Worm (Caenorhabditis elegans): Measurements from ENCODE around the gene T04A11.1.

DNA sequence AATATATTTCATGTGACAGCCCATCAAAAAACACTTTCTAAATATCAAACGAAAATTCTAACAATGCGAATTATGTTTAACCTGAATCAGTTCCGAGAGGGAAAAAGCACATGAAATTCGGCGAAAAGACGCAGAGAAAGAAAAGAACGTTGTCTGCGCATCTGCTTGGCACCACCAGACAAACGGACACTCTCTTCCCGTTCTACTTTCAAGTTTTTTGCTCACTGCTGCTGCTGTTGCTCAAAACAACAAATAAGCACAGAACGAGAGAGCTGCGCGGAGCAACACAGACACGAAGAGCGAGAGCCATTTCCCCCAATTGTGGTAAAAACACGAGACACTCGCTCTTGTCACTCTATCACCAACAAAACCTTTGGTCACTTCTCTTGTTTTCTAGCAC, 12.0 kb downstream of the T04A11.1 start:
- no peak for TF ChIP-seq blmp-1 (tag; optimal IDR thresholded peaks at IDR 0.05)
- TF ChIP-seq aha-1 (tag; optimal IDR thresholded peaks at IDR 0.05) = no peak
- no peak for TF ChIP-seq ces-1 (GFP tag; optimal IDR thresholded peaks at IDR 0.05)
- TF ChIP-seq skn-1 (tag; optimal IDR thresholded peaks at IDR 0.05) = peak; percentile 31
- TF ChIP-seq nhr-76 (tag; optimal IDR thresholded peaks at IDR 0.05) = no peak
- TF ChIP-seq rnt-1 (tag; optimal IDR thresholded peaks at IDR 0.05) = no peak

All from whole organism, L1 larva.